Worm (Caenorhabditis elegans) whole organism, L2 larva: Measurements from ENCODE around the gene exos-4.2.

Experiments used
- C34F6.9 ChIP-seq: fragments of 150-350 bp; optimal IDR thresholded peaks from 2 replicates; lab custom pipeline; 2014; ENCODE audit warnings: missing biosample characterization, missing genetic modification characterization
- R02D3.7 ChIP-seq: fragments of 150-350 bp; optimal IDR thresholded peaks from 2 replicates; lab custom pipeline; 2014; ENCODE audit warnings: missing biosample characterization, missing genetic modification characterization
- Y55F3AM.14 ChIP-seq: fragments of 200-800 bp; sonication (Bioruptor generic); optimal IDR thresholded peaks from 2 replicates; lab custom pipeline; 2018; ENCODE audit warnings: mild to moderate bottlenecking, missing genetic modification characterization, missing compliant biosample characterization
- alr-1 ChIP-seq: fragments of 150-350 bp; optimal IDR thresholded peaks from 2 replicates; lab custom pipeline; 2014; ENCODE audit warnings: missing biosample characterization, missing genetic modification characterization
- blmp-1 ChIP-seq: sonication (generic microtip); optimal IDR thresholded peaks from 2 replicates; lab custom pipeline; 2017; ENCODE audit warnings: missing genetic modification characterization, mild to moderate bottlenecking, missing compliant biosample characterization, antibody characterized with exemption, moderate library complexity; ENCODE audit not compliant: insufficient read depth
- dmd-4 ChIP-seq: sonication (generic microtip); optimal IDR thresholded peaks from 2 replicates; lab custom pipeline; 2017; ENCODE audit warnings: missing biosample characterization, missing genetic modification characterization
- egl-27 ChIP-seq: sonication (generic microtip); optimal IDR thresholded peaks from 3 replicates; lab custom pipeline; 2017; ENCODE audit warnings: missing biosample characterization, missing genetic modification reagents, missing genetic modification characterization
- elt-1 ChIP-seq: fragments of 150-350 bp; optimal IDR thresholded peaks from 2 replicates; lab custom pipeline; 2014; ENCODE audit warnings: missing biosample characterization, missing genetic modification characterization
- fos-1 ChIP-seq: fragments of 150-350 bp; optimal IDR thresholded peaks from 2 replicates; lab custom pipeline; 2014; ENCODE audit warnings: missing biosample characterization, missing genetic modification characterization
- gmeb-1 ChIP-seq: fragments of 150-350 bp; optimal IDR thresholded peaks from 2 replicates; lab custom pipeline; 2014; ENCODE audit warnings: missing biosample characterization, missing genetic modification characterization
- lin-11 ChIP-seq: fragments of 150-350 bp; sonication (generic microtip); optimal IDR thresholded peaks from 2 replicates; lab custom pipeline; 2014; ENCODE audit warnings: missing biosample characterization, missing genetic modification characterization, inconsistent platforms, mixed read lengths
- lin-13 ChIP-seq: fragments of 150-350 bp; optimal IDR thresholded peaks from 2 replicates; lab custom pipeline; 2014; ENCODE audit warnings: missing biosample characterization, missing genetic modification reagents, missing genetic modification characterization
- lin-39 ChIP-seq: fragments of 150-350 bp; optimal IDR thresholded peaks from 2 replicates; lab custom pipeline; 2014; ENCODE audit warnings: missing biosample characterization, missing genetic modification reagents, missing genetic modification characterization
- lsy-2 ChIP-seq, 2 experiments: fragments of 150-350 bp in 1 of 2; sonication (generic microtip) in 1 of 2; optimal IDR thresholded peaks; 2 replicates each; lab custom pipeline; 2014 to 2017; ENCODE audit warnings: missing biosample characterization in 2 of 2, missing genetic modification characterization in 2 of 2
- mbf-1 ChIP-seq: sonication (generic microtip); optimal IDR thresholded peaks from 2 replicates; lab custom pipeline; 2017; ENCODE audit warnings: missing biosample characterization, missing genetic modification characterization
- mdl-1 ChIP-seq, 2 experiments: fragments of 150-350 bp in 1 of 2; sonication (generic microtip) in 1 of 2; optimal IDR thresholded peaks; 2 replicates each; lab custom pipeline; 2017; ENCODE audit warnings: missing biosample characterization in 2 of 2, missing genetic modification characterization in 2 of 2
- nhr-10 ChIP-seq: sonication (generic microtip); optimal IDR thresholded peaks from 2 replicates; lab custom pipeline; 2017; ENCODE audit warnings: missing biosample characterization, missing genetic modification characterization
- nhr-12 ChIP-seq: fragments of 150-350 bp; optimal IDR thresholded peaks from 2 replicates; lab custom pipeline; 2014; ENCODE audit warnings: missing biosample characterization, missing genetic modification characterization
- nhr-129 ChIP-seq: fragments of 150-350 bp; optimal IDR thresholded peaks from 2 replicates; lab custom pipeline; 2014; ENCODE audit warnings: missing biosample characterization, missing genetic modification characterization
- nhr-21 ChIP-seq: fragments of 150-350 bp; optimal IDR thresholded peaks from 2 replicates; lab custom pipeline; 2014; ENCODE audit warnings: missing biosample characterization, missing genetic modification characterization
- nhr-25 ChIP-seq: fragments of 150-350 bp; sonication (generic microtip); optimal IDR thresholded peaks from 3 replicates; lab custom pipeline; 2014; ENCODE audit warnings: missing biosample characterization, missing genetic modification characterization
- peb-1 ChIP-seq: fragments of 150-350 bp; optimal IDR thresholded peaks from 2 replicates; lab custom pipeline; 2014; ENCODE audit warnings: missing biosample characterization, missing genetic modification characterization
- sem-4 ChIP-seq: fragments of 150-350 bp; optimal IDR thresholded peaks from 2 replicates; lab custom pipeline; 2014; ENCODE audit warnings: missing biosample characterization, missing genetic modification reagents, missing genetic modification characterization
- skn-1 ChIP-seq: sonication (generic microtip); optimal IDR thresholded peaks from 2 replicates; lab custom pipeline; 2017; ENCODE audit warnings: missing biosample characterization, missing genetic modification characterization
- sma-3 ChIP-seq: sonication (generic microtip); optimal IDR thresholded peaks from 2 replicates; lab custom pipeline; 2016; ENCODE audit warnings: missing genetic modification reagents, missing genetic modification characterization, missing compliant biosample characterization
- sma-9 ChIP-seq, 2 experiments: fragments of 150-350 bp in 1 of 2; sonication (generic microtip) in 1 of 2; optimal IDR thresholded peaks; 2 replicates each; lab custom pipeline; 2014 to 2016; ENCODE audit warnings: missing genetic modification characterization in 2 of 2, mild to moderate bottlenecking in 1 of 2, missing biosample characterization in 1 of 2, missing compliant biosample characterization in 1 of 2, missing genetic modification reagents in 1 of 2, moderate library complexity in 1 of 2
- snpc-4 ChIP-seq: fragments of 150-350 bp; optimal IDR thresholded peaks from 2 replicates; lab custom pipeline; 2014; ENCODE audit warnings: missing biosample characterization, missing genetic modification characterization
- unc-39 ChIP-seq: fragments of 150-350 bp; optimal IDR thresholded peaks from 2 replicates; lab custom pipeline; 2014; ENCODE audit warnings: missing biosample characterization, missing genetic modification characterization
- unc-55 ChIP-seq: fragments of 150-350 bp; sonication (generic microtip); optimal IDR thresholded peaks from 3 replicates; lab custom pipeline; 2014; ENCODE audit warnings: missing biosample characterization, missing genetic modification reagents, missing genetic modification characterization
- unc-62 ChIP-seq: fragments of 150-350 bp; optimal IDR thresholded peaks from 2 replicates; lab custom pipeline; 2014; ENCODE audit warnings: missing biosample characterization, missing genetic modification reagents, missing genetic modification characterization
- zag-1 ChIP-seq: fragments of 150-350 bp; optimal IDR thresholded peaks from 2 replicates; lab custom pipeline; 2014; ENCODE audit warnings: missing biosample characterization, missing genetic modification characterization
- ztf-1 ChIP-seq: fragments of 200-800 bp; sonication (Bioruptor generic); conservative IDR thresholded peaks from 2 replicates; pipeline ENCODE4 v1.3.6; 2022; ENCODE audit warnings: missing genetic modification characterization, missing compliant biosample characterization
- ztf-11 ChIP-seq: sonication (generic microtip); optimal IDR thresholded peaks from 2 replicates; lab custom pipeline; 2017; ENCODE audit warnings: missing biosample characterization, missing genetic modification characterization
- ztf-4 ChIP-seq: fragments of 150-350 bp; optimal IDR thresholded peaks from 2 replicates; lab custom pipeline; 2014; ENCODE audit warnings: missing biosample characterization, missing genetic modification characterization

The exos-4.2 gene

ce11 chrIII:868866-869265, 8.9 kb downstream of the exos-4.2 start:
- TF ChIP-seq lin-13 (GFP tag; lab: Kevin White, UChicago): no peak
- TF ChIP-seq blmp-1 (tag; lab: Kevin White, UChicago): no peak
- no peak for TF ChIP-seq zag-1 (tag; lab: Kevin White, UChicago)
- no peak for TF ChIP-seq nhr-129 (tag; lab: Kevin White, UChicago)
- TF ChIP-seq sma-3: no peak
- no peak for TF ChIP-seq snpc-4
- no peak for TF ChIP-seq R02D3.7 (tag; lab: Kevin White, UChicago)
- no peak for TF ChIP-seq egl-27 (tag; lab: Kevin White, UChicago)
- TF ChIP-seq unc-39 (tag; lab: Kevin White, UChicago): no peak
- TF ChIP-seq ztf-11 (tag; lab: Kevin White, UChicago): no peak

- TF ChIP-seq nhr-21 (tag; lab: Kevin White, UChicago) (no peak), skn-1 (tag; lab: Kevin White, UChicago) (no peak), lin-39 (no peak), nhr-25 (no peak), mbf-1 (tag; lab: Kevin White, UChicago) (no peak), fos-1 (tag; lab: Kevin White, UChicago) (no peak)
Observed at ce11 chrIII:869869-870268, 9.9 kb downstream of the exos-4.2 start, which contains the start of gene T24C4.2. Gene T24C4.2 (minus strand): TSS chrIII:869969.

ce11 chrIII:870555-870954, 10.6 kb downstream of the exos-4.2 start:
- TF ChIP-seq sma-9 (GFP tag; optimal IDR thresholded peaks at IDR 0.05; lab: Kevin White, UChicago) (no peak), sma-9 (tag; optimal IDR thresholded peaks at IDR 0.05; lab: Kevin White, UChicago) (no peak), lin-13 (GFP tag; lab: Kevin White, UChicago) (no peak), elt-1 (tag; lab: Kevin White, UChicago) (no peak), gmeb-1 (tag; lab: Kevin White, UChicago) (no peak), sma-3 (no peak)

- TF ChIP-seq ztf-1 (GFP tag; lab: Robert Waterston, UW): no peak
- no peak for TF ChIP-seq lin-39
- TF ChIP-seq alr-1 (tag; lab: Kevin White, UChicago): no peak
- TF ChIP-seq nhr-12 (tag; lab: Kevin White, UChicago): no peak
- no peak for TF ChIP-seq sma-3
- no peak for TF ChIP-seq gmeb-1 (tag; lab: Kevin White, UChicago)
- TF ChIP-seq dmd-4: no peak
- TF ChIP-seq blmp-1 (tag; lab: Kevin White, UChicago): no peak
- TF ChIP-seq sem-4 (tag; lab: Kevin White, UChicago): no peak
- no peak for TF ChIP-seq Y55F3AM.14 (GFP tag; lab: Kevin White, UChicago)
- no peak for TF ChIP-seq mdl-1 (tag; optimal IDR thresholded peaks at IDR 0.05; lab: Kevin White, UChicago)
Observed at ce11 chrIII:872373-872772, 12.4 kb downstream of the exos-4.2 start, which contains the start of the genes T24C4.3 and clc-20. Gene T24C4.3 (minus strand): TSS chrIII:872473. Gene clc-20 (plus strand): TSS chrIII:872583.

- TF ChIP-seq sem-4 (tag; lab: Kevin White, UChicago): no peak
- no peak for TF ChIP-seq lsy-2 (tag; optimal IDR thresholded peaks at IDR 0.05; lab: Kevin White, UChicago)
- TF ChIP-seq fos-1 (tag; lab: Kevin White, UChicago): peak; percentile 88
- TF ChIP-seq ztf-11 (tag; lab: Kevin White, UChicago): no peak
- TF ChIP-seq, all 48 proteins: peak for 1
Observed at ce11 chrIII:873432-873831, 13.4 kb downstream of the exos-4.2 start, which contains the start of gene clc-19. Gene clc-19 (minus strand): TSS chrIII:873566.

- TF ChIP-seq mdl-1 (tag; optimal IDR thresholded peaks at IDR 0.05; lab: Kevin White, UChicago) (no peak), nhr-129 (tag; lab: Kevin White, UChicago) (no peak), nhr-10 (tag; lab: Kevin White, UChicago) (no peak), peb-1 (tag; lab: Kevin White, UChicago) (no peak), skn-1 (tag; lab: Kevin White, UChicago) (no peak), gmeb-1 (tag; lab: Kevin White, UChicago) (no peak), blmp-1 (tag; lab: Kevin White, UChicago) (no peak), unc-55 (no peak), lin-11 (tag; lab: Kevin White, UChicago) (no peak), unc-62 (GFP tag; lab: Kevin White, UChicago) (no peak), C34F6.9 (tag; lab: Kevin White, UChicago) (no peak), ztf-4 (tag; lab: Kevin White, UChicago) (no peak), nhr-25 (no peak), sem-4 (tag; lab: Kevin White, UChicago) (no peak)
- TF ChIP-seq, all 48 proteins: peak for 0
Observed at ce11 chrIII:879634-880033, 19.6 kb downstream of the exos-4.2 start, which contains the start of the genes T24C4.5 and ucr-2.3. Gene T24C4.5 (minus strand): TSS chrIII:879734. Gene ucr-2.3 (plus strand): TSS chrIII:879860.
